Worm (Caenorhabditis elegans): ENCODE results near the gene B0563.6.

DNA sequence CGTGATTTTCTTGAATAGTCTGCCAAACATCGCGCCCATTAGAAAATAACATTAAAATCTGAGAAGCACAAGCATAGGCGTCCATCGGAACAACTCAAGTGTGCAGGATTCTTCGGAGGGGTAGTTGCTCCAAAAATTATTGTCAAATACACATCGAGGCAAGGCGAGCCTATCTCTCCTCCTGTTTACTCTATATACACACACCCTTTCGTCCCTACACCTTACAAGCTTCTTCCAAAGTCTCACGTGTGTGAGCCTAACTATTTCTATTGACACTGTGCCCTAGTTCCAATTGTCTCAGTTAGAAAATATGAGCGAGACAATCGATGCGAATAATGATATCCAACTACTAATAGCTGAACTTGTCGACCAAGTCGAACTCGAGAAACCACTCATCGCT is 45.6 kb upstream of the B0563.6 start:
- TF ChIP-seq ztf-11 (tag; optimal IDR thresholded peaks at IDR 0.05) (no peak), fos-1 (tag; optimal IDR thresholded peaks at IDR 0.05) (no peak), rbr-2 (tag; optimal IDR thresholded peaks at IDR 0.05) (no peak), lin-1 (GFP tag; IDR thresholded peaks at IDR 0.05) (no peak), ceh-20 (GFP tag; IDR thresholded peaks at IDR 0.05) (no peak), mdt-29 (GFP tag; IDR thresholded peaks at IDR 0.05) (no peak), nhr-77 (tag; optimal IDR thresholded peaks at IDR 0.05) (no peak)

All from whole organism, L4 larva.